Fruit fly (Drosophila melanogaster): Measurements from ENCODE around the gene CG46301.

DNA sequence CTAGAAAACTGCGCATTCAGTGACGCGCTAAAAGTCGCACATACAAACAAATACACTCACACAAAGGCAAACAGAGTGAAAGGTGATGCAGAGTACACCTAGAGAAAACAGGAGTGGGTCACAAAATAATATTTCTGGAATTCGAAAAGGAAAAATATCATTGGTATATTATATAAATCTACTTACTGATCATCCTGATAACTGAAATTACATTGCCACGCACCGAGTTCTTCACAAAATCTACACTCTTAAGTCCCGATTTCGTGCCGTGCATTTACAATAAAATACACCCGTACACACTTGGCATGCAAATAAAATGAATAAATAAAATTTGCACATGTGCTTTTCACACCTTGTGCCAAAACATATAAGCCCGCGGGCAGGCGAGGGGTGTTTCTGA lies 33.7 kb upstream of the CG46301 start:
- no peak for TF ChIP-seq pan (optimal IDR thresholded peaks at IDR 0.05)
- TF ChIP-seq CG8478 (optimal IDR thresholded peaks at IDR 0.05), result no peak
